Fruit fly (Drosophila melanogaster) S2 (cell line): ENCODE results near the gene RecQ4.

Source experiments
- CG8478 ChIP-seq: fragments of >200 bp; optimal IDR thresholded peaks from 2 replicates; lab custom pipeline; 2018
- CTCF ChIP-seq, 2 experiments: fragments of >200 bp; optimal IDR thresholded peaks; 2 replicates each; lab custom pipeline; 2018

DNA sequence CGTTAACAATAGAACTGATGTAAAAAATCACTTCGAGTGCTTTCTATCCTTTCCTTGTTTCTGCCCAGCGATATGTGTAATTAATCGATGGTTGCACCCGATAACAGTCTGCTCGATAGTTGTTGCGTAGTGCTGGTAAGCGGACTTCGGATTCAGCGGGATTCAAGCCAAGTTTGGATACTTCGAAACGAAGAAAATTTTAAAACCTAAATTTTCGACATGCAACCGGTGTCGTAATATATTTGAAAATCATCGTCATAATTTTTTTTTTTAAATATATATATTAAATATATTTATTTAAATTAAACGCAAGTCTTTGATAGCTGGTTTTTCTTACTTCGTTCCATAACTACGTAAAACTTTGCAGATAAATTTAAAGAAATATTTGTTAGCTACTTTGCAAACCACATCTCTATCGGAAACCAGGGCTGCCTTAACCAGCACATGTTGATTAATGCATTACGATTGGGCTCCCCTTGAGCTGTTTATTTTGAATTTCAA is 22.1 kb upstream of the RecQ4 start, which contains the start of the genes UbcE2M and Dhps:
- TF ChIP-seq CG8478 (lab: Kevin White, UChicago) (no peak), CTCF (optimal IDR thresholded peaks at IDR 0.05; lab: Kevin White, UChicago) (no peak)
